Worm (Caenorhabditis elegans): ENCODE measurements around the gene snr-4.
A peak's percentile ranks its signal among the peaks of the same experiment; 100 is the strongest.

The snr-4 gene

ce11 chrV:11982309-11982708, 2.8 kb upstream of the snr-4 start, which contains the start of gene rpt-1 (continued):
- TF ChIP-seq sptf-1 (tag; optimal IDR thresholded peaks at IDR 0.05) (no peak), unc-98 (GFP tag; IDR thresholded peaks at IDR 0.05) (no peak), irx-1 (tag; optimal IDR thresholded peaks at IDR 0.05) (no peak), zag-1 (tag; optimal IDR thresholded peaks at IDR 0.05) (no peak), nhr-76 (tag; optimal IDR thresholded peaks at IDR 0.05) (no peak), nhr-20 (tag; optimal IDR thresholded peaks at IDR 0.05) (peak; percentile 69), mef-2 (tag; optimal IDR thresholded peaks at IDR 0.05) (no peak), dpl-1 (GFP tag; optimal IDR thresholded peaks at IDR 0.05) (peak; percentile 85 to 95 (median 91)), nhr-77 (tag; optimal IDR thresholded peaks at IDR 0.05) (peak; percentile 34), rnt-1 (tag; optimal IDR thresholded peaks at IDR 0.05) (peak; percentile 56), lin-13 (GFP tag; optimal IDR thresholded peaks at IDR 0.05) (peak; percentile 42), fkh-8 (tag; optimal IDR thresholded peaks at IDR 0.05) (peak; percentile 44), elt-3 (tag; optimal IDR thresholded peaks at IDR 0.05) (peak in 1 of 6 experiments; percentile 60), ama-1 (optimal IDR thresholded peaks at IDR 0.05) (no peak), skn-1 (tag; optimal IDR thresholded peaks at IDR 0.05) (peak; percentile 99), elt-2 (tag; optimal IDR thresholded peaks at IDR 0.05) (no peak), isw-1 (GFP tag; IDR thresholded peaks at IDR 0.05) (peak; percentile 52), C04F5.9 (tag; optimal IDR thresholded peaks at IDR 0.05) (no peak), nhr-12 (tag; optimal IDR thresholded peaks at IDR 0.05) (no peak), mep-1 (tag; optimal IDR thresholded peaks at IDR 0.05) (peak; percentile 74), aha-1 (tag; optimal IDR thresholded peaks at IDR 0.05) (no peak), ceh-63 (GFP tag; optimal IDR thresholded peaks at IDR 0.05) (no peak), egl-27 (tag; optimal IDR thresholded peaks at IDR 0.05) (no peak), nhr-28 (tag; optimal IDR thresholded peaks at IDR 0.05) (no peak), nhr-85 (tag) (peak; percentile 59), ceh-90 (tag; optimal IDR thresholded peaks at IDR 0.05) (no peak), F16B12.6 (tag; optimal IDR thresholded peaks at IDR 0.05) (peak; percentile 55), blmp-1 (tag; optimal IDR thresholded peaks at IDR 0.05) (peak; percentile 84), C34B4.2 (tag; optimal IDR thresholded peaks at IDR 0.05) (no peak), nhr-90 (tag; optimal IDR thresholded peaks at IDR 0.05; ENCODE audit: poor library complexity) (peak; percentile 6), C16A3.4 (tag; optimal IDR thresholded peaks at IDR 0.05) (peak; percentile 73), lin-39 (tag; optimal IDR thresholded peaks at IDR 0.05) (no peak), unc-86 (tag; optimal IDR thresholded peaks at IDR 0.05) (peak; percentile 24), alr-1 (tag; optimal IDR thresholded peaks at IDR 0.05; ENCODE audit: borderline replicate concordance) (no peak), pag-3 (tag; optimal IDR thresholded peaks at IDR 0.05; ENCODE audit: borderline replicate concordance, insufficient read depth) (no peak), mab-9 (GFP tag; IDR thresholded peaks at IDR 0.05) (no peak), unc-130 (tag; optimal IDR thresholded peaks at IDR 0.05) (peak; percentile 79), lin-14 (GFP tag; optimal IDR thresholded peaks at IDR 0.05) (peak; percentile 65), lin-15B (tag; optimal IDR thresholded peaks at IDR 0.05) (peak; percentile 83), fos-1 (tag; optimal IDR thresholded peaks at IDR 0.05) (peak; percentile 47), unc-62 (GFP tag; optimal IDR thresholded peaks at IDR 0.05) (no peak), aly-2 (tag; optimal IDR thresholded peaks at IDR 0.05) (peak; percentile 21), hlh-17 (GFP tag; optimal IDR thresholded peaks at IDR 0.05; ENCODE audit: borderline replicate concordance) (no peak), nhr-237 (tag; optimal IDR thresholded peaks at IDR 0.05) (no peak), fkh-4 (tag; optimal IDR thresholded peaks at IDR 0.05; ENCODE audit: borderline replicate concordance) (no peak), unc-30 (tag; optimal IDR thresholded peaks at IDR 0.05) (no peak), lir-3 (tag; optimal IDR thresholded peaks at IDR 0.05; ENCODE audit: poor library complexity) (no peak), nhr-71 (tag; optimal IDR thresholded peaks at IDR 0.05) (peak; percentile 69), snu-23 (GFP tag; optimal IDR thresholded peaks at IDR 0.05) (peak; percentile 68), nhr-84 (tag; optimal IDR thresholded peaks at IDR 0.05) (no peak)
